Fruit fly (Drosophila melanogaster) whole organism, pupa: ENCODE data around the gene CG32812.

ENCODE experiments used
- CG10348 ChIP-seq: fragments of 200-800 bp; sonication (Bioruptor generic); IDR thresholded peaks from 2 replicates; pipeline ENCODE4 v1.3.6; 2022; ENCODE audit warnings: missing biosample characterization, missing genetic modification characterization
- CG12605 ChIP-seq: fragments of 200-800 bp; sonication (Bioruptor generic); IDR thresholded peaks from 2 replicates; pipeline ENCODE4 v1.3.6; 2022; ENCODE audit warnings: missing biosample characterization, missing genetic modification characterization
- CG13204 ChIP-seq: fragments of 200-800 bp; sonication (Bioruptor generic); optimal IDR thresholded peaks from 2 replicates; lab custom pipeline; 2018; ENCODE audit warnings: missing biosample characterization, mild to moderate bottlenecking, missing genetic modification characterization, moderate library complexity
- CG14655 ChIP-seq: fragments of 200-800 bp; sonication (Bioruptor generic); optimal IDR thresholded peaks from 3 replicates; lab custom pipeline; 2017; ENCODE audit warnings: mild to moderate bottlenecking, missing biosample characterization, missing genetic modification reagents, missing genetic modification characterization
- CG15710 ChIP-seq: fragments of 200-800 bp; sonication (Bioruptor generic); optimal IDR thresholded peaks from 2 replicates; lab custom pipeline; 2018; ENCODE audit warnings: missing biosample characterization, mild to moderate bottlenecking, missing genetic modification characterization, moderate library complexity
- CG17806 ChIP-seq: fragments of 200-800 bp; sonication (Bioruptor generic); optimal IDR thresholded peaks from 2 replicates; lab custom pipeline; 2018; ENCODE audit warnings: missing biosample characterization, mild to moderate bottlenecking, missing genetic modification characterization, moderate library complexity
- CG32121 ChIP-seq: fragments of 200-800 bp; sonication (Bioruptor generic); IDR thresholded peaks from 2 replicates; pipeline ENCODE4 v1.3.6; 2022; ENCODE audit warnings: missing biosample characterization, missing genetic modification characterization
- CG34367 ChIP-seq: fragments of 200-800 bp; sonication (Bioruptor generic); optimal IDR thresholded peaks from 2 replicates; lab custom pipeline; 2018; ENCODE audit warnings: missing biosample characterization, mild to moderate bottlenecking, missing genetic modification characterization
- CG4496 ChIP-seq: fragments of 200-800 bp; sonication (Bioruptor generic); IDR thresholded peaks from 3 replicates; pipeline ENCODE4 v1.3.6; 2022; ENCODE audit warnings: missing biosample characterization, missing genetic modification characterization
- CG8159 ChIP-seq: fragments of 200-800 bp; sonication (Bioruptor generic); optimal IDR thresholded peaks from 3 replicates; lab custom pipeline; 2018; ENCODE audit warnings: missing biosample characterization, mild to moderate bottlenecking, missing genetic modification characterization, moderate library complexity
- CG8301 ChIP-seq: fragments of 200-800 bp; sonication (Bioruptor generic); optimal IDR thresholded peaks from 2 replicates; lab custom pipeline; 2018; ENCODE audit warnings: missing biosample characterization, mild to moderate bottlenecking, missing genetic modification characterization
- CG9948 ChIP-seq: fragments of 200-800 bp; sonication (Bioruptor generic); optimal IDR thresholded peaks from 2 replicates; lab custom pipeline; 2018; ENCODE audit warnings: missing biosample characterization, mild to moderate bottlenecking, missing genetic modification characterization, moderate library complexity
- D1 ChIP-seq: fragments of 200-800 bp; sonication (Bioruptor generic); optimal IDR thresholded peaks from 2 replicates; lab custom pipeline; 2018; ENCODE audit warnings: missing biosample characterization, mild to moderate bottlenecking, missing genetic modification characterization, moderate library complexity
- EcR ChIP-seq: fragments of 200-800 bp; sonication (Bioruptor generic); optimal IDR thresholded peaks from 3 replicates; lab custom pipeline; 2019; ENCODE audit warnings: missing biosample characterization, missing genetic modification characterization, mild to moderate bottlenecking, moderate library complexity, missing genetic modification reagents
- Ets98B ChIP-seq: fragments of 200-800 bp; sonication (Bioruptor generic); IDR thresholded peaks from 2 replicates; pipeline ENCODE4 v1.3.6; 2022; ENCODE audit warnings: missing biosample characterization, missing genetic modification characterization
- Pif1A ChIP-seq: fragments of 200-800 bp; sonication (Bioruptor generic); optimal IDR thresholded peaks from 3 replicates; lab custom pipeline; 2016; ENCODE audit warnings: missing biosample characterization, missing genetic modification characterization
- Pif1B ChIP-seq: fragments of 200-800 bp; sonication (Bioruptor generic); optimal IDR thresholded peaks from 3 replicates; lab custom pipeline; 2016; ENCODE audit warnings: missing biosample characterization, missing genetic modification characterization
- Snoo ChIP-seq: fragments of 200-800 bp; sonication (Bioruptor generic); optimal IDR thresholded peaks from 3 replicates; lab custom pipeline; 2017; ENCODE audit warnings: missing biosample characterization, mild to moderate bottlenecking, missing genetic modification characterization, inconsistent platforms
- fd96Ca ChIP-seq: fragments of 200-800 bp; sonication (Bioruptor generic); IDR thresholded peaks from 3 replicates; pipeline ENCODE4 v1.3.6; 2022; ENCODE audit warnings: missing biosample characterization, missing genetic modification characterization
- gl ChIP-seq: fragments of 200-800 bp; sonication (Bioruptor generic); optimal IDR thresholded peaks from 2 replicates; lab custom pipeline; 2018; ENCODE audit warnings: missing biosample characterization, mild to moderate bottlenecking, missing genetic modification characterization
- rn ChIP-seq: fragments of 200-800 bp; sonication (Bioruptor generic); IDR thresholded peaks from 2 replicates; pipeline ENCODE4 v1.3.6; 2022; ENCODE audit warnings: missing biosample characterization, missing genetic modification characterization

Gene CG32812

DNA sequence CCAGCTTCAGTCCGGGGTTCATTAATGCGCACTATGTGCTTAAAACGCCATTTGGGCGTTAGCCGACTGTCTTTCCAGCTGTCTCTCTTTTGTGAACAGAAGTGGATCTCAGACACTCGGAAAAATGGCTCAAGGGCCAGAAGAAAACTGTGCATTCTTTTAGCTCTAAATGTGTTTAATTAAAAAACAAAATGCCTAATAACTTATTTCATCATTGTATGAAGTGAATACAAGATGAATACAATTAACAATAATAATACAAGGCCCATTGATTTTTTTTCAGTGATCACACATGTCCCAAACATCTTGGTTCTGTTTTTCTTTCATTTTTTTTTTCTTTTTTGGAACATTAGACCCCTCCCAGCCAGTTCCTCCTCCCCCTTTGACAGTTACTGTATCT lies 14.2 kb upstream of the CG32812 start:
- TF ChIP-seq Snoo (tag; lab: Kevin White, UChicago) (no peak), CG17806 (tag; lab: Kevin White, UChicago) (no peak), CG15710 (tag; lab: Kevin White, UChicago) (no peak), CG10348 (GFP tag; lab: Robert Waterston, UW) (no peak), D1 (tag; lab: Kevin White, UChicago) (no peak), fd96Ca (GFP tag; lab: Robert Waterston, UW) (no peak), CG8301 (no peak), CG12605 (GFP tag; lab: Robert Waterston, UW) (no peak), CG8159 (tag; lab: Kevin White, UChicago) (no peak), rn (GFP tag; lab: Robert Waterston, UW) (no peak), Ets98B (no peak)
- TF ChIP-seq, all 21 proteins: peak for 0

- TF ChIP-seq rn (GFP tag; lab: Robert Waterston, UW) (peak; percentile 91), CG8159 (tag; lab: Kevin White, UChicago) (peak; percentile 79), CG4496 (peak; percentile 98), CG34367 (tag; lab: Kevin White, UChicago) (peak; percentile 77), CG12605 (GFP tag; lab: Robert Waterston, UW) (peak; percentile 86), CG9948 (tag; lab: Kevin White, UChicago) (peak; percentile 85), CG13204 (GFP tag; lab: Kevin White, UChicago) (peak; percentile 12), Pif1B (GFP tag; lab: Kevin White, UChicago) (peak; percentile 82), D1 (tag; lab: Kevin White, UChicago) (no peak), CG17806 (tag; lab: Kevin White, UChicago) (peak; percentile 81), fd96Ca (GFP tag; lab: Robert Waterston, UW) (peak; percentile 98), EcR (no peak), gl (tag; lab: Kevin White, UChicago) (peak; percentile 46), CG14655 (peak; percentile 90), CG10348 (GFP tag; lab: Robert Waterston, UW) (peak; percentile 97), Pif1A (GFP tag; lab: Kevin White, UChicago) (peak; percentile 91), CG8301 (peak; percentile 93), Snoo (tag; lab: Kevin White, UChicago) (peak; percentile 80), Ets98B (peak; percentile 95), CG32121 (GFP tag; lab: Robert Waterston, UW) (peak; percentile 97), CG15710 (tag; lab: Kevin White, UChicago) (peak; percentile 83)
Measured at dm6 chrX:1275018-1275820, 11.9 kb upstream of the CG32812 start, which contains the start of gene Atf3. Gene Atf3 (minus strand): TSS chrX:1275284.

dm6 chrX:1276047-1276756 lies 10.9 kb upstream of the CG32812 start:
- TF ChIP-seq CG12605 (GFP tag; lab: Robert Waterston, UW) (peak; percentile 19; the same call in 1 of the 2 replicates), EcR (peak; percentile 67), CG17806 (tag; lab: Kevin White, UChicago) (no peak), fd96Ca (GFP tag; lab: Robert Waterston, UW) (peak; percentile 5; the same call in 1 of the 3 replicates)

DNA sequence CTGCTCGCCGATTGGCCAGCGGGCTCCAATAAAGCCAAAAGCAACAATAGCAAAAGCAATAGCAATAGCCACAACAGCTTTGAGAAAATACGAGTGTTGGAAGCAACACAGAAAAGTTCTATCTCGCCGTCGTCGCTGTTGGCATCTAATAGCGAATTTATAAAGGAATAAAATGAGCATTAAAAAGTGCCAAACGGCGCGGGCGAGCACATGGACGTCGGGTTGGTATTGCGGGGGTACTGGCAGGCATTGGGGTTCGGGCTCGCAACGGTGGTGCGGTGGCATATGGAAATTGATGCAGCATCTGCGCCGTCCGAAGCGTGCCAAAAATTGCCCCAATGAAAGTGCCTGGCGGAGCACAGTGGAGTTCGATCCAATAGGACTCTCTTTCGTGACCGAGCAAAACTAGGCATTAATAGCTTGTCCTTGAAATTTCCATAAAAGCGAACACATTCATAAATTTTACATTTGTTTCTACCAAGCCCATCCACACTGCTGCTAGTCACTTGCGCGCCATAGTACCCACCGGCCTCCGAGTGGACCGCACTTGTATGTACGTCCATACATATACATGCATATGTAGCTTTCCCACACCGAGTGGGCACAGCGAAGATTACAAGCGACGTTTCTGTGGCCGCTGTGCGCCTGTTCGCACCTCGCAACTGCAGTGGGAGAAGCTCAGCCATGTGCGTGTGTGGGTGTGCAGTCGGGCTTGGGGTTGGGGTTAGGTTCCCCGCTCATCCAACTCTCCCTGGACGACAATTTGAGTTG lies 10.1 kb upstream of the CG32812 start:
- TF ChIP-seq CG10348 (GFP tag; lab: Robert Waterston, UW) (peak; percentile 95), gl (tag; lab: Kevin White, UChicago) (peak; percentile 73), CG34367 (tag; lab: Kevin White, UChicago) (peak; percentile 88), CG15710 (tag; lab: Kevin White, UChicago) (peak; percentile 86), fd96Ca (GFP tag; lab: Robert Waterston, UW) (peak; percentile 99), CG8159 (tag; lab: Kevin White, UChicago) (peak; percentile 88), Pif1B (GFP tag; lab: Kevin White, UChicago) (peak; percentile 91), CG17806 (tag; lab: Kevin White, UChicago) (peak; percentile 84), D1 (tag; lab: Kevin White, UChicago) (peak; percentile 41), CG4496 (peak; percentile 99), CG8301 (peak; percentile 95), CG9948 (tag; lab: Kevin White, UChicago) (peak; percentile 85), Ets98B (peak; percentile 98), CG14655 (peak; percentile 94), rn (GFP tag; lab: Robert Waterston, UW) (peak; percentile 95), Snoo (tag; lab: Kevin White, UChicago) (peak; percentile 94), CG12605 (GFP tag; lab: Robert Waterston, UW) (peak; percentile 96), Pif1A (GFP tag; lab: Kevin White, UChicago) (peak; percentile 95), CG13204 (GFP tag; lab: Kevin White, UChicago) (peak; percentile 70), CG32121 (GFP tag; lab: Robert Waterston, UW) (peak; percentile 99), EcR (peak; percentile 53)
- TF ChIP-seq, all 21 proteins: peak for 21
